Fruit fly (Drosophila melanogaster) whole organism, pupa: ENCODE results near the gene Cad74A.

Source experiments
- CG10348 ChIP-seq: fragments of 200-800 bp; sonication (Bioruptor generic); IDR thresholded peaks from 2 replicates; pipeline ENCODE4 v1.3.6; 2022; ENCODE audit warnings: missing biosample characterization, missing genetic modification characterization
- CG12605 ChIP-seq: fragments of 200-800 bp; sonication (Bioruptor generic); IDR thresholded peaks from 2 replicates; pipeline ENCODE4 v1.3.6; 2022; ENCODE audit warnings: missing biosample characterization, missing genetic modification characterization
- CG17806 ChIP-seq: fragments of 200-800 bp; sonication (Bioruptor generic); optimal IDR thresholded peaks from 2 replicates; lab custom pipeline; 2018; ENCODE audit warnings: missing biosample characterization, mild to moderate bottlenecking, missing genetic modification characterization, moderate library complexity
- CG32121 ChIP-seq: fragments of 200-800 bp; sonication (Bioruptor generic); IDR thresholded peaks from 2 replicates; pipeline ENCODE4 v1.3.6; 2022; ENCODE audit warnings: missing biosample characterization, missing genetic modification characterization
- CG4496 ChIP-seq: fragments of 200-800 bp; sonication (Bioruptor generic); IDR thresholded peaks from 3 replicates; pipeline ENCODE4 v1.3.6; 2022; ENCODE audit warnings: missing biosample characterization, missing genetic modification characterization
- CG8159 ChIP-seq: fragments of 200-800 bp; sonication (Bioruptor generic); optimal IDR thresholded peaks from 3 replicates; lab custom pipeline; 2018; ENCODE audit warnings: missing biosample characterization, mild to moderate bottlenecking, missing genetic modification characterization, moderate library complexity
- CG9948 ChIP-seq: fragments of 200-800 bp; sonication (Bioruptor generic); optimal IDR thresholded peaks from 2 replicates; lab custom pipeline; 2018; ENCODE audit warnings: missing biosample characterization, mild to moderate bottlenecking, missing genetic modification characterization, moderate library complexity
- D1 ChIP-seq: fragments of 200-800 bp; sonication (Bioruptor generic); optimal IDR thresholded peaks from 2 replicates; lab custom pipeline; 2018; ENCODE audit warnings: missing biosample characterization, mild to moderate bottlenecking, missing genetic modification characterization, moderate library complexity
- EcR ChIP-seq: fragments of 200-800 bp; sonication (Bioruptor generic); optimal IDR thresholded peaks from 3 replicates; lab custom pipeline; 2019; ENCODE audit warnings: missing biosample characterization, missing genetic modification characterization, mild to moderate bottlenecking, moderate library complexity, missing genetic modification reagents
- Pif1A ChIP-seq: fragments of 200-800 bp; sonication (Bioruptor generic); optimal IDR thresholded peaks from 3 replicates; lab custom pipeline; 2016; ENCODE audit warnings: missing biosample characterization, missing genetic modification characterization
- Pif1B ChIP-seq: fragments of 200-800 bp; sonication (Bioruptor generic); optimal IDR thresholded peaks from 3 replicates; lab custom pipeline; 2016; ENCODE audit warnings: missing biosample characterization, missing genetic modification characterization
- gl ChIP-seq: fragments of 200-800 bp; sonication (Bioruptor generic); optimal IDR thresholded peaks from 2 replicates; lab custom pipeline; 2018; ENCODE audit warnings: missing biosample characterization, mild to moderate bottlenecking, missing genetic modification characterization
- rn ChIP-seq: fragments of 200-800 bp; sonication (Bioruptor generic); IDR thresholded peaks from 2 replicates; pipeline ENCODE4 v1.3.6; 2022; ENCODE audit warnings: missing biosample characterization, missing genetic modification characterization

DNA sequence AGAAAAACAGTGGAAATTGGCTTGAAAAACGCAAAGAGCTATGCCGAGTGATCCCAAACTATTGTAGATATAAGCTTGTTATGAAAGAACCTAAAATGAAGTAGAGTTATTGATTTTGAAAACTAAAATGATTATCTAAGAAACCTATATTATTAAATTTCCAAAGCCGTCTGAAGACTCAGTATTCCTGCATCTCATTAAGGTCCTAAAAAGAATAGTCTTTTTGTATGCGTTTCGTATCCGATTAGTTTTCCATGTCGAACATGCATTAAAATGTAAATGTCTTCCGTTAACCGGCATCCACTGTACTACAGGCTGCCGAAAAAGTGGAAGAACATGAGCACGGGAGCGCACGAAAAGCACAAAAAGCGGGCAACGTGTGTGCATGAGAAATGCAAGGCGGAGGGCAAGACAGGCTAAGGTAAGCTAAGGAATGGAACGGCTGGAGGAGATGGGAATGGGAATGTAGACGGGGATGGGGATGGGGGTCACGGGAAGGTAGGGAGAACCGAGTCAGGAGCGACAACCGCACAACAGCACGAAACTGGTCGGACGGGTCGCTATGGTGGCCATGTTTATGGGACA lies 41.4 kb upstream of the Cad74A start:
- TF ChIP-seq CG32121 (GFP tag; lab: Robert Waterston, UW): no peak
- TF ChIP-seq Pif1B (GFP tag; lab: Kevin White, UChicago): peak; percentile 78
- TF ChIP-seq CG12605 (GFP tag; lab: Robert Waterston, UW): no peak
- no peak for TF ChIP-seq CG10348
- TF ChIP-seq Pif1A (GFP tag; lab: Kevin White, UChicago): peak; percentile 76
- TF ChIP-seq CG9948: peak; percentile 79
- TF ChIP-seq EcR: peak; percentile 94
- peak; percentile 74 for TF ChIP-seq CG17806 (tag; lab: Kevin White, UChicago)
- TF ChIP-seq rn (GFP tag; lab: Robert Waterston, UW): no peak
- TF ChIP-seq gl: peak; percentile 50
- peak; percentile 55 for TF ChIP-seq D1 (tag; lab: Kevin White, UChicago)
- peak; percentile 89 for TF ChIP-seq CG8159 (tag; lab: Kevin White, UChicago)
- no peak; the same call in 2 of the 3 replicates for TF ChIP-seq CG4496
